Worm (Caenorhabditis elegans) whole organism, L4/young adult: Measurements from ENCODE around the gene seb-3.

ENCODE experiments used
- W03F9.2 ChIP-seq: fragments of 150-350 bp; optimal IDR thresholded peaks from 2 replicates; lab custom pipeline; 2014; ENCODE audit warnings: missing biosample characterization, missing genetic modification characterization
- dao-5 ChIP-seq: sonication (generic microtip); optimal IDR thresholded peaks from 2 replicates; lab custom pipeline; 2016; ENCODE audit warnings: missing genotype, missing genetic modification characterization, moderate library complexity, missing compliant biosample characterization
- him-1 ChIP-seq: sonication (generic microtip); optimal IDR thresholded peaks from 2 replicates; lab custom pipeline; 2016; ENCODE audit warnings: missing genotype, missing genetic modification reagents, missing genetic modification characterization, missing compliant biosample characterization

ce11 chrX:15075170-15075569 is 49.1 kb downstream of the seb-3 start:
- no peak for TF ChIP-seq W03F9.2
- no peak for TF ChIP-seq him-1 (tag; lab: Kevin White, UChicago)
- TF ChIP-seq dao-5 = no peak
